Worm (Caenorhabditis elegans) whole organism, L1 larva: ENCODE measurements around the gene npl-4.1.

Experiments
- fkh-10 ChIP-seq: sonication (generic microtip); optimal IDR thresholded peaks from 2 replicates; lab custom pipeline; 2017; ENCODE audit warnings: missing biosample characterization, missing genetic modification reagents, missing genetic modification characterization
- lin-15B ChIP-seq: fragments of 150-350 bp; sonication (generic microtip); optimal IDR thresholded peaks from 3 replicates; lab custom pipeline; 2014; ENCODE audit warnings: missing biosample characterization, missing genetic modification characterization
- tbx-2 ChIP-seq: sonication (generic microtip); optimal IDR thresholded peaks from 2 replicates; lab custom pipeline; 2016; ENCODE audit warnings: missing genetic modification characterization, missing compliant biosample characterization
- xbp-1 ChIP-seq: sonication (generic microtip); optimal IDR thresholded peaks from 2 replicates; lab custom pipeline; 2016; ENCODE audit warnings: missing genetic modification characterization, missing compliant biosample characterization

DNA sequence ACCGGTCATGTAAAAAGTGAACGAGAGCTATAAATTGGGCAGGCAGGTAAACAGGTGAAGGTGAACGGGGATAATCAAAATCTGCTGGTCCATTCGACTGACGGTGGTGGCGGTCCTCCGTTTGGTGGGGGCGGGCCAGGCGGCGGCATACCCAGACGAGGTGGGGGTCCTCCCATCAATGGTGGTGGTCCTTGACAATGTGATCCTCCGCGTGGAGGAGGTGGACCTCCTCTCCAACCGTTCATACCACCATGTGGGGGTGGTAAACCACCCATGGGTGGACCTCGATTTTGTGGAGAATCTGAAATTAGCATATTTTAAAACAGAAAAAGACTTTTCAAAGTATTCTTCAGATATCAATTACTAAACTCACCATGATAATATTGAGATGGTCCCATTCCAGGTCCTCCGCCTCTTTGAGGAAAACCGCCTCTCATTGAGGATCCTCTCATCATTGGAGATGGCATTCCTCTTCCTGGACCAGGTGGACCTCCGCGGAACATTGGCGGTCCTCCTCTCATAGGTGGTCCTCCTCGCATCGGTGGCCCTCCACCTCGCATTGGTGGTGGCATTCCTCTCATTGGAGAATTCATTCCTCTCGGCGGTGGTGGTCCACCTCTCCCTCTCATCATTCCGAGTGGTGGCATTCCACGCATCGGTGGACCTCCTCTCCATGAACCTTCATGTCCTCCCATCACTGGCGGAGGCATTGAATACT is 9.4 kb downstream of the npl-4.1 start:
- TF ChIP-seq tbx-2 (no peak), xbp-1 (no peak), lin-15B (tag; lab: Kevin White, UChicago) (no peak), fkh-10 (GFP tag; lab: Kevin White, UChicago) (no peak)
